Worm (Caenorhabditis elegans) whole organism, L2 larva: ENCODE results near the gene cest-7.

ENCODE experiments used
- ama-1 ChIP-seq: fragments of 150-350 bp; optimal IDR thresholded peaks from 2 replicates; lab custom pipeline; 2018; ENCODE audit warnings: inconsistent platforms
- blmp-1 ChIP-seq: sonication (generic microtip); optimal IDR thresholded peaks from 2 replicates; lab custom pipeline; 2017; ENCODE audit warnings: missing genetic modification characterization, mild to moderate bottlenecking, missing compliant biosample characterization, antibody characterized with exemption, moderate library complexity; ENCODE audit not compliant: insufficient read depth
- ceh-16 ChIP-seq: fragments of 150-350 bp; optimal IDR thresholded peaks from 2 replicates; lab custom pipeline; 2014; ENCODE audit warnings: missing biosample characterization, missing genetic modification characterization
- elt-3 ChIP-seq: sonication (generic microtip); optimal IDR thresholded peaks from 2 replicates; lab custom pipeline; 2017; ENCODE audit warnings: missing biosample characterization, missing genetic modification characterization
- lin-13 ChIP-seq: fragments of 150-350 bp; optimal IDR thresholded peaks from 2 replicates; lab custom pipeline; 2014; ENCODE audit warnings: missing biosample characterization, missing genetic modification reagents, missing genetic modification characterization
- nhr-11 ChIP-seq: fragments of 150-350 bp; optimal IDR thresholded peaks from 2 replicates; lab custom pipeline; 2014; ENCODE audit warnings: missing biosample characterization, missing genetic modification characterization
- nhr-12 ChIP-seq: fragments of 150-350 bp; optimal IDR thresholded peaks from 2 replicates; lab custom pipeline; 2014; ENCODE audit warnings: missing biosample characterization, missing genetic modification characterization
- nhr-6 ChIP-seq: fragments of 150-350 bp; optimal IDR thresholded peaks from 2 replicates; lab custom pipeline; 2014; ENCODE audit warnings: missing biosample characterization, missing genetic modification characterization
- unc-62 ChIP-seq: fragments of 150-350 bp; optimal IDR thresholded peaks from 2 replicates; lab custom pipeline; 2014; ENCODE audit warnings: missing biosample characterization, missing genetic modification reagents, missing genetic modification characterization
- ztf-11 ChIP-seq: sonication (generic microtip); optimal IDR thresholded peaks from 2 replicates; lab custom pipeline; 2017; ENCODE audit warnings: missing biosample characterization, missing genetic modification characterization

- TF ChIP-seq lin-13 (GFP tag; lab: Kevin White, UChicago) = no peak
- TF ChIP-seq blmp-1 (tag; lab: Kevin White, UChicago) = no peak
- TF ChIP-seq nhr-6 (tag; lab: Kevin White, UChicago) = no peak
- no peak for TF ChIP-seq ceh-16 (tag; lab: Kevin White, UChicago)
- TF ChIP-seq ama-1 = no peak
- no peak for TF ChIP-seq elt-3 (tag; lab: Kevin White, UChicago)
- TF ChIP-seq unc-62 (GFP tag; lab: Kevin White, UChicago) = no peak
- no peak for TF ChIP-seq nhr-11 (tag; lab: Kevin White, UChicago)
- no peak for TF ChIP-seq ztf-11 (tag; lab: Kevin White, UChicago)
- no peak for TF ChIP-seq nhr-12
Observed at ce11 chrX:12229651-12230050, at the start of gene cest-7.
